Worm (Caenorhabditis elegans): ENCODE results near the gene pgap-3.
A peak's percentile ranks its signal among the peaks of the same experiment; 100 is the strongest.

The pgap-3 gene

DNA sequence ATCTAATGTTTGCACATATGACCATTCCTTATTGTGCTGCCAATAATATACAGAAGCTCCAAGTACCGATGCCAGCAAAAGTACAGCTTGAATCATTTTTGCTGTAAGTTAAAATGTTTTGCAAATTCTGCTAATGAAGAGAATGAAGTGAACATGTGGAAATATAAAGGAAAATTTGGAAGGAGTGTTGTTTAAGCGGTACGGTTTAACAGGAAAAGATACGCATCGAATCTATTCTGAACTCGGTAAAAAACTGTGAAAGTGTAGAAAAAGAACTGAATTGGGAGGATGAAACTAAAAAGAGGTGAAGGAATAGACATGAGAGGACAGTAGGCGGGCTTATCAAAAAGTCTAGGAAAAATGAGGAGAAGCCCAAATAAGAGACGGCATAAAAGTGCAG, 15.6 kb upstream of the pgap-3 start, which contains the start of gene Y38A10A.2:
TSS of gene Y38A10A.2 (minus strand) at position 101 of the 400 bp plus-strand sequence.
- no peak for TF ChIP-seq nhr-76 (tag; optimal IDR thresholded peaks at IDR 0.05)
- no peak for TF ChIP-seq sea-2 (GFP tag; optimal IDR thresholded peaks at IDR 0.05)
- no peak for TF ChIP-seq pqm-1 (tag; optimal IDR thresholded peaks at IDR 0.05)
- TF ChIP-seq tbx-2 (tag; optimal IDR thresholded peaks at IDR 0.05), result no peak
- no peak for TF ChIP-seq lsy-12 (tag; optimal IDR thresholded peaks at IDR 0.05)
- no peak for TF ChIP-seq ZK546.5 (tag; optimal IDR thresholded peaks at IDR 0.05)
- no peak for TF ChIP-seq fkh-10 (GFP tag; optimal IDR thresholded peaks at IDR 0.05)
- no peak for TF ChIP-seq elt-2 (tag; optimal IDR thresholded peaks at IDR 0.05)

DNA sequence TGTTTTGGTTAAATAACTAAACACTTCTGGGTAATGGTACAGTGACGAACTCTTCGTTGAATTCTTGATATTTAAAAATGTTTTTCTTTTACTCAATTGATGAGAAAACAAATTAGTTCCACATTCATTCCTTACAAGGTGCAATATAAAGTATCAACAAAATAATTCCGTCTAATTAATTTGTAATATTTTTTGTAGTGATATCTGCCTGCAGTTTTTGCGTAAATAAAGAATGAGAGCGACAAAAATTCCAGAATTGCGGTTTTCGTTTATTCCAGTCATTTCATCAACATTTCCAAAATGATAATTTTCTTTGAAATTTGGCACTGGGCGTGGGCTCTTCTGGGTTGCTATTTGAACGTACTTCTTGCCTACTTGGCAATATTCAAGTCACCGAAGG, 7.6 kb upstream of the pgap-3 start, which contains the start of gene srd-20:
TSS of gene srd-20 (plus strand) at position 301 of the 400 bp plus-strand sequence.
- no peak for TF ChIP-seq zag-1 (tag; optimal IDR thresholded peaks at IDR 0.05)
- no peak for TF ChIP-seq elt-2 (tag; optimal IDR thresholded peaks at IDR 0.05)

DNA sequence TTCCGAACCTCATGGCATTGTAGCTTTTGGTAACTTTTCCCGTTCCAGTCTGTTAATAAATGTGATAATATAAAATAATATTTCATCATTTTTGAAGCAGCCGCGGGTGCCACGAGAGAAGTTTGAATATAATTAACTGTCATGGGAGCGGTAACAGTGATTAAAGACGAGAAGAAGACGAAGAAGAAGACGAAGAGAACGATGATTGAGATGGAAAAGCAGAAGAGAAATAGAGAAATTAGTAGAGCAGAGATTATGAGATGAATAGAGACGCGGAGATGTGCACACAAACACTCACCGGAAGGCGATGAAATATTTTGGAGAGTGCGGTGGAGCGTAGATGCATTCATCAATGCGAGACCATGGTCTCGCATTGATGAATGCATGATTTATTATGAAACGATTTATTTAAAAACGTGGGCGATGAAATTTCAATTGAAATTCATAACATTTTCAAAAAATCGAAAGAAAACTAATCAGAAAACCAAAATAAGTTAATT, 5.5 kb upstream of the pgap-3 start, which contains the start of gene seip-1:
TSS of gene seip-1 (minus strand) at position 51 of the 500 bp plus-strand sequence.
- no peak for TF ChIP-seq nhr-237 (tag; optimal IDR thresholded peaks at IDR 0.05)
- peak; percentile 25 for TF ChIP-seq lsy-12 (tag; optimal IDR thresholded peaks at IDR 0.05)
- TF ChIP-seq nhr-77 (tag; optimal IDR thresholded peaks at IDR 0.05), result no peak
- TF ChIP-seq ama-1 (optimal IDR thresholded peaks at IDR 0.05), result peak; percentile 10
- no peak for TF ChIP-seq ztf-4 (tag; optimal IDR thresholded peaks at IDR 0.05)
- peak; percentile 39 for TF ChIP-seq nhr-11 (tag; optimal IDR thresholded peaks at IDR 0.05)
- no peak for TF ChIP-seq ceh-9 (tag; optimal IDR thresholded peaks at IDR 0.05)
- TF ChIP-seq egl-5 (tag; optimal IDR thresholded peaks at IDR 0.05), result peak; percentile 41
- peak; percentile 55 for TF ChIP-seq nhr-25 (tag; optimal IDR thresholded peaks at IDR 0.05)
- TF ChIP-seq ceh-28 (tag; optimal IDR thresholded peaks at IDR 0.05), result peak; percentile 23
- TF ChIP-seq aly-2 (tag; optimal IDR thresholded peaks at IDR 0.05), result no peak
- peak; percentile 79 for TF ChIP-seq hmg-11 (tag; optimal IDR thresholded peaks at IDR 0.05)
- peak; percentile 90 for TF ChIP-seq pha-4 (tag; optimal IDR thresholded peaks at IDR 0.05)
- TF ChIP-seq eor-1 (tag; optimal IDR thresholded peaks at IDR 0.05), result no peak
- peak; percentile 44 for TF ChIP-seq R02D3.7 (tag; optimal IDR thresholded peaks at IDR 0.05)
- TF ChIP-seq jun-1 (tag; optimal IDR thresholded peaks at IDR 0.05), result peak; percentile 79
- TF ChIP-seq elt-2 (tag; optimal IDR thresholded peaks at IDR 0.05), result peak; percentile 79
- no peak for TF ChIP-seq nhr-12 (tag; optimal IDR thresholded peaks at IDR 0.05)
- TF ChIP-seq snpc-4 (tag; optimal IDR thresholded peaks at IDR 0.05), result peak; percentile 82
- TF ChIP-seq nhr-43 (tag; optimal IDR thresholded peaks at IDR 0.05; ENCODE audit: poor library complexity, severe bottlenecking), result peak; percentile 6
- TF ChIP-seq nhr-23 (tag; optimal IDR thresholded peaks at IDR 0.05), result peak; percentile 83
- TF ChIP-seq lin-39 (tag; optimal IDR thresholded peaks at IDR 0.05), result peak; percentile 89
- peak; percentile 6 for TF ChIP-seq mdl-1 (tag; optimal IDR thresholded peaks at IDR 0.05)
- TF ChIP-seq nhr-67 (tag; optimal IDR thresholded peaks at IDR 0.05), result no peak
- TF ChIP-seq zag-1 (tag; optimal IDR thresholded peaks at IDR 0.05), result no peak
- no peak for TF ChIP-seq ceh-16 (tag; optimal IDR thresholded peaks at IDR 0.05)
- TF ChIP-seq sea-2 (GFP tag; optimal IDR thresholded peaks at IDR 0.05), result no peak
- TF ChIP-seq nfya-1 (tag; optimal IDR thresholded peaks at IDR 0.05; ENCODE audit: insufficient read depth), result peak; percentile 87
- TF ChIP-seq fkh-2 (tag; optimal IDR thresholded peaks at IDR 0.05), result no peak
- no peak for TF ChIP-seq ztf-11 (tag; optimal IDR thresholded peaks at IDR 0.05)
- no peak for TF ChIP-seq ceh-82 (tag; optimal IDR thresholded peaks at IDR 0.05)
- no peak for TF ChIP-seq daf-12 (tag; optimal IDR thresholded peaks at IDR 0.05)
- TF ChIP-seq unc-39 (tag; optimal IDR thresholded peaks at IDR 0.05), result no peak
- peak; percentile 93 for TF ChIP-seq lin-15B (tag; optimal IDR thresholded peaks at IDR 0.05)
- no peak for TF ChIP-seq nhr-76 (tag; optimal IDR thresholded peaks at IDR 0.05)
- no peak for TF ChIP-seq nhr-28 (tag; optimal IDR thresholded peaks at IDR 0.05)
- peak; percentile 89 for TF ChIP-seq skn-1 (tag; optimal IDR thresholded peaks at IDR 0.05)
- TF ChIP-seq elt-3 (tag; optimal IDR thresholded peaks at IDR 0.05), result no peak
- peak; percentile 32 for TF ChIP-seq egl-27 (tag; optimal IDR thresholded peaks at IDR 0.05)
- TF ChIP-seq pqm-1 (tag; optimal IDR thresholded peaks at IDR 0.05), result peak; percentile 78
- no peak for TF ChIP-seq ZK546.5 (tag; optimal IDR thresholded peaks at IDR 0.05)
- peak; percentile 27 for TF ChIP-seq tbx-2 (tag; optimal IDR thresholded peaks at IDR 0.05)
- TF ChIP-seq fos-1 (tag; optimal IDR thresholded peaks at IDR 0.05), result peak; percentile 33
- TF ChIP-seq elt-1 (tag; optimal IDR thresholded peaks at IDR 0.05), result no peak
- TF ChIP-seq mml-1 (tag; optimal IDR thresholded peaks at IDR 0.05), result no peak
- peak; percentile 33 for TF ChIP-seq fkh-10 (GFP tag; optimal IDR thresholded peaks at IDR 0.05)
- peak; percentile 30 for TF ChIP-seq unc-62 (GFP tag; optimal IDR thresholded peaks at IDR 0.05)

All from whole organism, L3 larva.